Worm (Caenorhabditis elegans) whole organism, early embryonic: ENCODE results near the gene his-42.

Experiments used
- F13C5.2 ChIP-seq: sonication (generic microtip); optimal IDR thresholded peaks from 2 replicates; lab custom pipeline; 2017; ENCODE audit warnings: mild to moderate bottlenecking, missing genetic modification characterization, inconsistent platforms, missing compliant biosample characterization
- ama-1 ChIP-seq: fragments of 150-350 bp; optimal IDR thresholded peaks from 2 replicates; lab custom pipeline; 2014
- ceh-13 ChIP-seq: fragments of 200-800 bp; sonication (Bioruptor generic); optimal IDR thresholded peaks from 2 replicates; lab custom pipeline; 2018; ENCODE audit warnings: mild to moderate bottlenecking, missing genetic modification characterization, missing compliant biosample characterization
- ets-7 ChIP-seq: sonication (generic microtip); optimal IDR thresholded peaks from 2 replicates; lab custom pipeline; 2016; ENCODE audit warnings: missing genotype, missing genetic modification characterization, missing compliant biosample characterization

DNA sequence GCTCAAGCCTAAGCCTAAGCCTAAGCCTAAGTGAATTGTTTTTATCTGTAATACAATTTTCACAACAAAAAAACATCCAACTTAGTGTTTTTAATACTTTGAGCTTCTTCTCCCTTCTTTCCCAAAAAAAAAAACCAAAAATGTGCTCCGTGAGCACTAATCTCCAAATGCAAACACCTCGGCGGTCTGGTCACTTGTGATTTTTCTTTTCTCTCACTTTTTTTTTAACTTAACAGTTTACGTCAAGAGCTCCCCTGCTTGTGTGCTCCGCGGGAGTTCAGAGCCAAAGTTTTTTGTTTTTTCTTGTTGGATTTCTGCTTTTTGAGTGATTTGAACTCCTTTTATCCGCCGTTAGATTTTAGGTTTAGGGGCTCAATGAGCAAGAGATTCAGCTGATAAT lies 22.2 kb downstream of the his-42 start:
- no peak for TF ChIP-seq ama-1 (lab: Kevin White, UChicago)
- no peak for TF ChIP-seq ceh-13 (GFP tag; lab: Kevin White, UChicago)
- no peak for TF ChIP-seq ets-7
- no peak for TF ChIP-seq F13C5.2 (tag; lab: Kevin White, UChicago)
